Fruit fly (Drosophila melanogaster) whole organism, pupa: Measurements from ENCODE around the gene CG10628.
A peak's percentile ranks its signal among the peaks of the same experiment; 100 is the strongest.

Experiments
- CG10348 ChIP-seq: fragments of 200-800 bp; sonication (Bioruptor generic); IDR thresholded peaks from 2 replicates; pipeline ENCODE4 v1.3.6; 2022; ENCODE audit warnings: missing biosample characterization, missing genetic modification characterization
- CG12605 ChIP-seq: fragments of 200-800 bp; sonication (Bioruptor generic); IDR thresholded peaks from 2 replicates; pipeline ENCODE4 v1.3.6; 2022; ENCODE audit warnings: missing biosample characterization, missing genetic modification characterization
- CG13204 ChIP-seq: fragments of 200-800 bp; sonication (Bioruptor generic); optimal IDR thresholded peaks from 2 replicates; lab custom pipeline; 2018; ENCODE audit warnings: missing biosample characterization, mild to moderate bottlenecking, missing genetic modification characterization, moderate library complexity
- CG14655 ChIP-seq: fragments of 200-800 bp; sonication (Bioruptor generic); optimal IDR thresholded peaks from 3 replicates; lab custom pipeline; 2017; ENCODE audit warnings: mild to moderate bottlenecking, missing biosample characterization, missing genetic modification reagents, missing genetic modification characterization
- CG15710 ChIP-seq: fragments of 200-800 bp; sonication (Bioruptor generic); optimal IDR thresholded peaks from 2 replicates; lab custom pipeline; 2018; ENCODE audit warnings: missing biosample characterization, mild to moderate bottlenecking, missing genetic modification characterization, moderate library complexity
- CG17806 ChIP-seq: fragments of 200-800 bp; sonication (Bioruptor generic); optimal IDR thresholded peaks from 2 replicates; lab custom pipeline; 2018; ENCODE audit warnings: missing biosample characterization, mild to moderate bottlenecking, missing genetic modification characterization, moderate library complexity
- CG32121 ChIP-seq: fragments of 200-800 bp; sonication (Bioruptor generic); IDR thresholded peaks from 2 replicates; pipeline ENCODE4 v1.3.6; 2022; ENCODE audit warnings: missing biosample characterization, missing genetic modification characterization
- CG34367 ChIP-seq: fragments of 200-800 bp; sonication (Bioruptor generic); optimal IDR thresholded peaks from 2 replicates; lab custom pipeline; 2018; ENCODE audit warnings: missing biosample characterization, mild to moderate bottlenecking, missing genetic modification characterization
- CG4496 ChIP-seq: fragments of 200-800 bp; sonication (Bioruptor generic); IDR thresholded peaks from 3 replicates; pipeline ENCODE4 v1.3.6; 2022; ENCODE audit warnings: missing biosample characterization, missing genetic modification characterization
- CG8159 ChIP-seq: fragments of 200-800 bp; sonication (Bioruptor generic); optimal IDR thresholded peaks from 3 replicates; lab custom pipeline; 2018; ENCODE audit warnings: missing biosample characterization, mild to moderate bottlenecking, missing genetic modification characterization, moderate library complexity
- CG8301 ChIP-seq: fragments of 200-800 bp; sonication (Bioruptor generic); optimal IDR thresholded peaks from 2 replicates; lab custom pipeline; 2018; ENCODE audit warnings: missing biosample characterization, mild to moderate bottlenecking, missing genetic modification characterization
- CG9948 ChIP-seq: fragments of 200-800 bp; sonication (Bioruptor generic); optimal IDR thresholded peaks from 2 replicates; lab custom pipeline; 2018; ENCODE audit warnings: missing biosample characterization, mild to moderate bottlenecking, missing genetic modification characterization, moderate library complexity
- D1 ChIP-seq: fragments of 200-800 bp; sonication (Bioruptor generic); optimal IDR thresholded peaks from 2 replicates; lab custom pipeline; 2018; ENCODE audit warnings: missing biosample characterization, mild to moderate bottlenecking, missing genetic modification characterization, moderate library complexity
- EcR ChIP-seq: fragments of 200-800 bp; sonication (Bioruptor generic); optimal IDR thresholded peaks from 3 replicates; lab custom pipeline; 2019; ENCODE audit warnings: missing biosample characterization, missing genetic modification characterization, mild to moderate bottlenecking, moderate library complexity, missing genetic modification reagents
- Ets98B ChIP-seq: fragments of 200-800 bp; sonication (Bioruptor generic); IDR thresholded peaks from 2 replicates; pipeline ENCODE4 v1.3.6; 2022; ENCODE audit warnings: missing biosample characterization, missing genetic modification characterization
- Pif1A ChIP-seq: fragments of 200-800 bp; sonication (Bioruptor generic); optimal IDR thresholded peaks from 3 replicates; lab custom pipeline; 2016; ENCODE audit warnings: missing biosample characterization, missing genetic modification characterization
- Pif1B ChIP-seq: fragments of 200-800 bp; sonication (Bioruptor generic); optimal IDR thresholded peaks from 3 replicates; lab custom pipeline; 2016; ENCODE audit warnings: missing biosample characterization, missing genetic modification characterization
- Snoo ChIP-seq: fragments of 200-800 bp; sonication (Bioruptor generic); optimal IDR thresholded peaks from 3 replicates; lab custom pipeline; 2017; ENCODE audit warnings: missing biosample characterization, mild to moderate bottlenecking, missing genetic modification characterization, inconsistent platforms
- fd96Ca ChIP-seq: fragments of 200-800 bp; sonication (Bioruptor generic); IDR thresholded peaks from 3 replicates; pipeline ENCODE4 v1.3.6; 2022; ENCODE audit warnings: missing biosample characterization, missing genetic modification characterization
- gl ChIP-seq: fragments of 200-800 bp; sonication (Bioruptor generic); optimal IDR thresholded peaks from 2 replicates; lab custom pipeline; 2018; ENCODE audit warnings: missing biosample characterization, mild to moderate bottlenecking, missing genetic modification characterization
- rn ChIP-seq: fragments of 200-800 bp; sonication (Bioruptor generic); IDR thresholded peaks from 2 replicates; pipeline ENCODE4 v1.3.6; 2022; ENCODE audit warnings: missing biosample characterization, missing genetic modification characterization

CG10628 gene

DNA sequence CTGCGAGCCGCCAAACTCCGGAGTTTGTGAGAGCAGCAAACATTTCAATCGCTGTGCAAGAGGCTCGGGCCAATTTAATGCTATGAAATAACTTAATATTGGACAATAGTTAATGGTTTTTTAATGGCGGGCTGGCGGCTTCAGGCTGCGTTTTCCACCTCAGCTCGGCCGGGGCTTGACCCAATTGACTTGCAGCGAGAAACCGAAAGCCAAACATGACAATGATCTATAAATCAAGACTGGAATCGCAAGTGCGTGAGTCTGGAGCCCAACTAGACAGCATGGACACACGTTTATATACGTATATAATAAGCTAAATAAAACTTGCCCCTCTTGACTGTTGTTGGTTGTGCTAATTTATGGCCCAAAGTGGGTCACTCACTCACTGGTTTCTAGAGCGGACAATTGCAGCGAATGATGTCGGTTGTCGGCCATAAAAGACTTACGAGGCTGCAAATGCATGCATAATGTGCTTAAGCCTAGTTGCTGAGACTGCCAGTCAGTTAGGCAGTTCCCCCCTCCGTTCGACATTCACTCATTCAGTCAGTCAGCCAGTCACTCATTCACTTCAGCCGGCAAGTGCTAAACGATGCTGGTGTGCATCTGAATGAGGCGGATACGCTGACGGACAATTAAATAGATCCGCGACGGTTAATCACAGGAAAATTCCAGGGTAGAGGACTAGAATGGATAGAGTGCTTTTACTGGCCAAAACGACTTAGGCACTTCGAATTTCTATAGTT is 26.6 kb upstream of the CG10628 start:
- no peak for TF ChIP-seq rn (GFP tag; lab: Robert Waterston, UW)
- peak; percentile 19 for TF ChIP-seq EcR (GFP tag; lab: Kevin White, UChicago)
- TF ChIP-seq CG4496 (GFP tag; lab: Robert Waterston, UW), result 0 out of 3 replicates have a peak, but pooled peaks have one; percentile 32

dm6 chr2L:19774278-19774677 is 15.9 kb upstream of the CG10628 start:
- TF ChIP-seq CG10348 (GFP tag; lab: Robert Waterston, UW) (no peak), Snoo (tag; lab: Kevin White, UChicago) (no peak), EcR (GFP tag; lab: Kevin White, UChicago) (no peak), CG4496 (GFP tag; lab: Robert Waterston, UW) (no peak), Pif1A (GFP tag; lab: Kevin White, UChicago) (no peak)

dm6 chr2L:19769703-19770102 is 11.3 kb upstream of the CG10628 start:
- no peak for TF ChIP-seq CG34367
- TF ChIP-seq Snoo (tag; lab: Kevin White, UChicago), result no peak
- TF ChIP-seq EcR (GFP tag; lab: Kevin White, UChicago), result no peak
- no peak for TF ChIP-seq CG15710 (tag; lab: Kevin White, UChicago)
- TF ChIP-seq rn (GFP tag; lab: Robert Waterston, UW), result no peak
- no peak for TF ChIP-seq CG9948 (tag; lab: Kevin White, UChicago)
- no peak for TF ChIP-seq gl (tag; lab: Kevin White, UChicago)
- TF ChIP-seq CG13204 (GFP tag; lab: Kevin White, UChicago), result no peak
- TF ChIP-seq Pif1B, result no peak
- no peak for TF ChIP-seq CG4496 (GFP tag; lab: Robert Waterston, UW)
- TF ChIP-seq Ets98B (GFP tag; lab: Robert Waterston, UW), result no peak
- no peak for TF ChIP-seq CG8301 (tag; lab: Kevin White, UChicago)

- TF ChIP-seq CG14655 (GFP tag; lab: Kevin White, UChicago) (no peak), fd96Ca (GFP tag; lab: Robert Waterston, UW) (no peak), Pif1A (GFP tag; lab: Kevin White, UChicago) (no peak), CG15710 (tag; lab: Kevin White, UChicago) (no peak), CG10348 (GFP tag; lab: Robert Waterston, UW) (no peak), CG4496 (GFP tag; lab: Robert Waterston, UW) (no peak), CG32121 (GFP tag; lab: Robert Waterston, UW) (no peak), CG17806 (no peak), CG9948 (tag; lab: Kevin White, UChicago) (no peak), CG13204 (GFP tag; lab: Kevin White, UChicago) (no peak), CG8159 (tag; lab: Kevin White, UChicago) (no peak), Pif1B (no peak), CG12605 (GFP tag; lab: Robert Waterston, UW) (no peak)
- TF ChIP-seq, all 21 proteins: peak for 0
Measured at dm6 chr2L:19768967-19769366, 10.6 kb upstream of the CG10628 start, which contains the start of gene bsh. Gene bsh (minus strand): TSS chr2L:19769067.

dm6 chr2L:19765406-19765805 is 7.0 kb upstream of the CG10628 start:
- TF ChIP-seq fd96Ca (GFP tag; lab: Robert Waterston, UW), result no peak
- TF ChIP-seq gl (tag; lab: Kevin White, UChicago), result no peak
- TF ChIP-seq CG8301 (tag; lab: Kevin White, UChicago), result no peak
- no peak for TF ChIP-seq CG15710 (tag; lab: Kevin White, UChicago)
- TF ChIP-seq CG12605 (GFP tag; lab: Robert Waterston, UW), result no peak
- TF ChIP-seq Pif1B, result no peak

DNA sequence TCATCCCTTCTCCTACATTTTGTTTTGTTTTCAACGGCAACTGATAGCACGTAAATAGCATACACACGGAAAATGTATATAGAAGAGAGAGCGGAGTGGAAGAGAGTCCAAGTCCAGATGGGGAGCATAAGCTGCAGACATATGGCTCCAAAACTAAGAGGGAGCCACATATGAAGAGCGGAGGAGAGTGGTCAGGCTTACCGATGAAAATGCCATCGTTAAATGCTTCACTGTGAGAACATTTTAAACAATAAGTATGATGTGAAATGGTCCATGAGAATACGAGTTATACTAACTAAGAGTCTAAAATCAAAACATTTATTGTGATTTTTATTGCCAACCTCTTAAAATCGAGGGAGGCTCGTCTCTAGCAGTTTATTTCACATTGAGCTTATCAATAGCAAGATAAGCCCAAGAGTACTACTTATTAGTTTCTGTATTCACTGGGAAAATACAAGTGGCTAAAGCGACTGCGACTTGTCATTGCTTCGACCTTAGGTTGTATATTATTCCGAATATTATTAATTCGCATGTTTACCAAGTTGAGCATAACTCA is 6.2 kb upstream of the CG10628 start:
- TF ChIP-seq CG12605 (GFP tag; lab: Robert Waterston, UW), result peak; percentile 24; the same call in 1 of the 2 replicates
- peak; percentile 65; the same call in 2 of the 3 replicates for TF ChIP-seq CG4496 (GFP tag; lab: Robert Waterston, UW)
- TF ChIP-seq CG17806, result no peak

DNA sequence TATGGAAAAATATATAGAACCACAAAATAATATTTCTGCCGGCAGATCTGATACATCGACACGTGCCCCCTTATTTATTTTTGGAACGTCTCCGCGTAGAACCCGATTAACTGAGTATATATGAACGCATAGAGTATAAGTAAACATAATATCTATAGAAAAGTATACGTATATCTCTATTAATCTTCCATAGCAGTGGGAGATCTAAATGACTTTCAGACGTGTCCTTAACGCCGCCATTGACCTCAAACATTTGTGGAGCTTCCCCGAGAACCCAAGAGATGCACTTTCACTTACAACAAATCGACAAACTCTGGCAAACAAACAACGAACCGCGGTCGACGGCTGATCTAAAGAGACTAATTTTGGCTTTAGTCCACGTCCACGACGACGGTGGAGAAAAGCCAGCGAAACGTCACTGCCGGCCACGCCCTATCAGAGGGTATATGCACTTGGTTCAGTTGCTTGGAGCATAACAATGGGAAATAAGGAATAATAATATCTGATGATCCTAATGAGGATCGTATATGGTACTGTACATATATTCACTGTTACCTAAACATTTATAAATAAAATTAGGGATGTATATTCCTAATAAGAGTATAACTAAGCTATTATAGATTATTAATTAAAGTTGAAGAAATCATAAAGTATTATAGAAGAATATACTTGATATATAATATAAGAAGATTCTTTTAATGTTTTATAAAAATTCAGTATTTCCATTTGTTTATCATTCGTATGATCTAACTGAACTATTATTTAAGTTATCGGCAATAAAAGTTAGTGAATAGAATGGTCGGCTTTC is 5.6 kb upstream of the CG10628 start, which contains the start of gene fbp:
fbp (minus strand) TSS at position 364 of the 808 bp plus-strand sequence.
- TF ChIP-seq Ets98B (GFP tag; lab: Robert Waterston, UW) (no peak), CG32121 (GFP tag; lab: Robert Waterston, UW) (no peak), Pif1B (no peak), Pif1A (GFP tag; lab: Kevin White, UChicago) (peak; percentile 9), CG8159 (tag; lab: Kevin White, UChicago) (peak; percentile 85), EcR (GFP tag; lab: Kevin White, UChicago) (peak; percentile 51), fd96Ca (GFP tag; lab: Robert Waterston, UW) (peak; percentile 49; the same call in 1 of the 3 replicates), D1 (tag; lab: Kevin White, UChicago) (peak; percentile 46), CG10348 (GFP tag; lab: Robert Waterston, UW) (no peak), CG4496 (GFP tag; lab: Robert Waterston, UW) (peak; percentile 52), CG15710 (tag; lab: Kevin White, UChicago) (peak; percentile 75), Snoo (tag; lab: Kevin White, UChicago) (peak; percentile 68), CG12605 (GFP tag; lab: Robert Waterston, UW) (no peak; the same call in 1 of the 2 replicates), CG8301 (tag; lab: Kevin White, UChicago) (peak; percentile 74), CG17806 (peak; percentile 30), CG14655 (GFP tag; lab: Kevin White, UChicago) (peak; percentile 90), CG9948 (tag; lab: Kevin White, UChicago) (peak; percentile 70), CG13204 (GFP tag; lab: Kevin White, UChicago) (peak; percentile 51), CG34367 (peak; percentile 57), gl (tag; lab: Kevin White, UChicago) (no peak)
